Fruit fly (Drosophila melanogaster) whole organism, wandering third instar larva: ENCODE results near the gene Tig.

Experiments
- Abd-B ChIP-seq: fragments of >200 bp; optimal IDR thresholded peaks from 2 replicates; lab custom pipeline; 2017; ENCODE audit warnings: missing biosample characterization, missing genetic modification characterization
- CrebA ChIP-seq: fragments of 200-800 bp; sonication (Bioruptor generic); optimal IDR thresholded peaks from 2 replicates; lab custom pipeline; 2016; ENCODE audit warnings: missing biosample characterization, mild to moderate bottlenecking, missing genetic modification characterization, borderline replicate concordance
- Dif ChIP-seq: fragments of 200-275, 200-300 bp; sonication (Bioruptor generic); optimal IDR thresholded peaks from 2 replicates; lab custom pipeline; 2018; ENCODE audit warnings: missing biosample characterization, missing genetic modification characterization; ENCODE audit not compliant: partially characterized antibody
- GATAd ChIP-seq: sonication (Bioruptor generic); optimal IDR thresholded peaks from 2 replicates; lab custom pipeline; 2016; ENCODE audit warnings: missing biosample characterization, missing genetic modification characterization
- HLH106 ChIP-seq: fragments of 200-800 bp; optimal IDR thresholded peaks from 3 replicates; lab custom pipeline; 2019; ENCODE audit warnings: missing biosample characterization, mild to moderate bottlenecking, missing genetic modification characterization, moderate library complexity
- Hr78 ChIP-seq: fragments of >200 bp; optimal IDR thresholded peaks from 2 replicates; lab custom pipeline; 2017; ENCODE audit warnings: missing biosample characterization, missing genetic modification characterization
- Vsx2 ChIP-seq: fragments of 200-300, 225-300 bp; sonication (Bioruptor generic); optimal IDR thresholded peaks from 2 replicates; lab custom pipeline; 2018; ENCODE audit warnings: missing biosample characterization, missing genetic modification characterization; ENCODE audit not compliant: partially characterized antibody
- brk ChIP-seq: fragments of 200-800 bp; sonication (Bioruptor generic); optimal IDR thresholded peaks from 2 replicates; lab custom pipeline; 2016; ENCODE audit warnings: missing biosample characterization, mild to moderate bottlenecking, missing genetic modification characterization
- fru ChIP-seq: fragments of 200-800 bp; sonication (Bioruptor generic); optimal IDR thresholded peaks from 3 replicates; lab custom pipeline; 2016; ENCODE audit warnings: missing biosample characterization, mild to moderate bottlenecking, missing genetic modification characterization
- jim ChIP-seq: fragments of 175-275, 200-325 bp; sonication (Bioruptor generic); optimal IDR thresholded peaks from 2 replicates; lab custom pipeline; 2016; ENCODE audit warnings: missing biosample characterization, mild to moderate bottlenecking, missing genetic modification characterization
- pan ChIP-seq: fragments of >200 bp; optimal IDR thresholded peaks from 2 replicates; lab custom pipeline; 2017
- psq ChIP-seq: fragments of 200-800 bp; sonication (Bioruptor generic); optimal IDR thresholded peaks from 3 replicates; lab custom pipeline; 2017; ENCODE audit warnings: missing biosample characterization, mild to moderate bottlenecking, missing genetic modification characterization, moderate library complexity
- rgr ChIP-seq: fragments of 200-800 bp; sonication (Bioruptor generic); optimal IDR thresholded peaks from 3 replicates; lab custom pipeline; 2016; ENCODE audit warnings: missing biosample characterization, mild to moderate bottlenecking, missing genetic modification characterization
- tai ChIP-seq: sonication (Bioruptor generic); optimal IDR thresholded peaks from 2 replicates; lab custom pipeline; 2016; ENCODE audit warnings: missing biosample characterization, missing genetic modification characterization

dm6 chr2L:6449753-6450152 lies 26.6 kb upstream of the Tig start:
- TF ChIP-seq Vsx2: no peak
- no peak for TF ChIP-seq jim (GFP tag; lab: Kevin White, UChicago)
- TF ChIP-seq pan (lab: Kevin White, UChicago): no peak
- TF ChIP-seq Abd-B: no peak
- TF ChIP-seq brk: no peak
- no peak for TF ChIP-seq psq (GFP tag; lab: Kevin White, UChicago)
- no peak for TF ChIP-seq Dif (GFP tag; lab: Kevin White, UChicago)
- TF ChIP-seq fru (GFP tag; lab: Kevin White, UChicago): no peak
- TF ChIP-seq HLH106 (tag; lab: Kevin White, UChicago): no peak
- no peak for TF ChIP-seq rgr
- no peak for TF ChIP-seq Hr78
- TF ChIP-seq CrebA (GFP tag; lab: Kevin White, UChicago): no peak
- TF ChIP-seq tai (GFP tag; lab: Kevin White, UChicago): no peak
- no peak for TF ChIP-seq GATAd (GFP tag; lab: Kevin White, UChicago)
